Worm (Caenorhabditis elegans) whole organism, young adult: ENCODE measurements around the gene D1025.1.

ENCODE experiments used
- B0035.1 ChIP-seq: sonication (generic microtip); optimal IDR thresholded peaks from 2 replicates; lab custom pipeline; 2016; ENCODE audit warnings: missing genetic modification characterization, mild to moderate bottlenecking, missing compliant biosample characterization, missing genotype, missing genetic modification reagents
- B0261.1 ChIP-seq: sonication (generic microtip); optimal IDR thresholded peaks from 2 replicates; lab custom pipeline; 2016; ENCODE audit warnings: mild to moderate bottlenecking, missing genetic modification characterization, moderate library complexity, missing compliant biosample characterization
- F23B12.7 ChIP-seq: sonication (generic microtip); optimal IDR thresholded peaks from 2 replicates; lab custom pipeline; 2017; ENCODE audit warnings: missing genetic modification characterization, mild to moderate bottlenecking, missing compliant biosample characterization, antibody characterized with exemption, moderate library complexity; ENCODE audit not compliant: insufficient read depth
- F49E8.2 ChIP-seq: sonication (generic microtip); optimal IDR thresholded peaks from 3 replicates; lab custom pipeline; 2017; ENCODE audit warnings: missing genetic modification characterization, mild to moderate bottlenecking, missing compliant biosample characterization, antibody characterized with exemption, moderate library complexity; ENCODE audit not compliant: insufficient read depth
- F57C9.4 ChIP-seq: sonication (generic microtip); optimal IDR thresholded peaks from 2 replicates; lab custom pipeline; 2017; ENCODE audit warnings: mild to moderate bottlenecking, missing genetic modification characterization, missing compliant biosample characterization
- K11D2.4 ChIP-seq: fragments of 200-800 bp; sonication (Bioruptor generic); IDR thresholded peaks from 2 replicates; pipeline ENCODE4 v1.3.6; 2022; ENCODE audit warnings: missing genetic modification reagents, missing genetic modification characterization, missing compliant biosample characterization
- T26A5.8 ChIP-seq: sonication (generic microtip); optimal IDR thresholded peaks from 2 replicates; lab custom pipeline; 2016; ENCODE audit warnings: missing genetic modification characterization, missing compliant biosample characterization
- Y56A3A.18 ChIP-seq: fragments of 200-800 bp; sonication (Bioruptor generic); IDR thresholded peaks from 2 replicates; pipeline ENCODE4 v1.3.6; 2022; ENCODE audit warnings: missing genetic modification reagents, missing genetic modification characterization, missing compliant biosample characterization
- Y67H2A.10 ChIP-seq: fragments of 200-800 bp; sonication (Bioruptor generic); conservative IDR thresholded peaks from 2 replicates; pipeline ENCODE4 v1.3.6; 2022; ENCODE audit warnings: missing genetic modification reagents, missing genetic modification characterization, missing compliant biosample characterization
- Y79H2A.3 ChIP-seq: fragments of 200-800 bp; sonication (Bioruptor generic); conservative IDR thresholded peaks from 2 replicates; pipeline ENCODE4 v1.3.6; 2022; ENCODE audit warnings: missing genetic modification reagents, missing genetic modification characterization, missing compliant biosample characterization
- aptf-2 ChIP-seq: fragments of 200-800 bp; sonication (Bioruptor generic); conservative IDR thresholded peaks from 2 replicates; pipeline ENCODE4 v1.3.6; 2022; ENCODE audit warnings: missing genetic modification reagents, missing genetic modification characterization, missing compliant biosample characterization
- aptf-3 ChIP-seq: fragments of 200-800 bp; sonication (Bioruptor generic); IDR thresholded peaks from 2 replicates; pipeline ENCODE4 v1.3.6; 2022; ENCODE audit warnings: missing genetic modification characterization, missing compliant biosample characterization
- atf-7 ChIP-seq: sonication (generic microtip); optimal IDR thresholded peaks from 2 replicates; lab custom pipeline; 2017; ENCODE audit warnings: mild to moderate bottlenecking, missing genetic modification characterization, missing compliant biosample characterization
- attf-6 ChIP-seq: fragments of 200-800 bp; sonication (Bioruptor generic); IDR thresholded peaks from 2 replicates; pipeline ENCODE4 v1.3.6; 2022; ENCODE audit warnings: missing genetic modification reagents, missing genetic modification characterization, missing compliant biosample characterization
- bed-2 ChIP-seq: fragments of 200-800 bp; sonication (Bioruptor generic); IDR thresholded peaks from 2 replicates; pipeline ENCODE4 v1.3.6; 2022; ENCODE audit warnings: missing genetic modification reagents, missing genetic modification characterization, missing compliant biosample characterization
- cebp-1 ChIP-seq, 2 experiments: fragments of 200-800 bp in 1 of 2; sonication (Bioruptor generic) in 1 of 2; sonication (generic microtip) in 1 of 2; IDR thresholded peaks in 1 of 2; optimal IDR thresholded peaks in 1 of 2; 2 replicates each; pipeline versions ENCODE4 v1.3.6 to Lab custom; 2017 to 2022; ENCODE audit warnings: missing compliant biosample characterization in 2 of 2, missing genetic modification characterization in 2 of 2, mild to moderate bottlenecking in 1 of 2, missing genetic modification reagents in 1 of 2, moderate library complexity in 1 of 2
- cebp-2 ChIP-seq: fragments of 200-800 bp; sonication (Bioruptor generic); IDR thresholded peaks from 2 replicates; pipeline ENCODE4 v1.3.6; 2022; ENCODE audit warnings: missing genetic modification characterization, missing compliant biosample characterization
- ceh-100 ChIP-seq: fragments of 200-800 bp; sonication (Bioruptor generic); IDR thresholded peaks from 2 replicates; pipeline ENCODE4 v1.3.6; 2022; ENCODE audit warnings: missing genetic modification reagents, missing genetic modification characterization, missing compliant biosample characterization
- ceh-27 ChIP-seq: fragments of 200-800 bp; sonication (Bioruptor generic); optimal IDR thresholded peaks from 2 replicates; lab custom pipeline; 2018; ENCODE audit warnings: mild to moderate bottlenecking, missing genetic modification characterization, moderate library complexity, missing compliant biosample characterization
- ceh-40 ChIP-seq: fragments of 200-800 bp; sonication (Bioruptor generic); IDR thresholded peaks from 2 replicates; pipeline ENCODE4 v1.3.6; 2022; ENCODE audit warnings: missing genetic modification characterization, missing compliant biosample characterization
- ceh-79 ChIP-seq: sonication (generic microtip); optimal IDR thresholded peaks from 2 replicates; lab custom pipeline; 2017; ENCODE audit warnings: mild to moderate bottlenecking, missing genetic modification characterization, missing compliant biosample characterization
- dox-1 ChIP-seq: fragments of 200-800 bp; sonication (Bioruptor generic); IDR thresholded peaks from 2 replicates; pipeline ENCODE4 v1.3.6; 2022; ENCODE audit warnings: missing genetic modification reagents, missing genetic modification characterization, missing compliant biosample characterization
- efl-1 ChIP-seq: fragments of 150-350 bp; optimal IDR thresholded peaks from 2 replicates; lab custom pipeline; 2014; ENCODE audit warnings: missing biosample characterization, missing genetic modification reagents, missing genetic modification characterization
- egl-44 ChIP-seq: fragments of 200-800 bp; sonication (Bioruptor generic); IDR thresholded peaks from 2 replicates; pipeline ENCODE4 v1.3.6; 2022; ENCODE audit warnings: missing genetic modification reagents, missing genetic modification characterization, missing compliant biosample characterization
- ekl-4 ChIP-seq: fragments of 200-800 bp; sonication (Bioruptor generic); IDR thresholded peaks from 2 replicates; pipeline ENCODE4 v1.3.6; 2022; ENCODE audit warnings: missing genetic modification reagents, missing genetic modification characterization, missing compliant biosample characterization
- him-1 ChIP-seq: sonication (generic microtip); optimal IDR thresholded peaks from 2 replicates; lab custom pipeline; 2016; ENCODE audit warnings: missing genotype, missing genetic modification reagents, missing genetic modification characterization, missing compliant biosample characterization
- hmg-1.2 ChIP-seq: fragments of 200-800 bp; sonication (Bioruptor generic); IDR thresholded peaks from 2 replicates; pipeline ENCODE4 v1.3.6; 2022; ENCODE audit warnings: missing genetic modification reagents, missing genetic modification characterization, missing compliant biosample characterization
- hmg-20 ChIP-seq: fragments of 200-800 bp; sonication (Bioruptor generic); IDR thresholded peaks from 2 replicates; pipeline ENCODE4 v1.3.6; 2022; ENCODE audit warnings: missing genetic modification reagents, missing genetic modification characterization, missing compliant biosample characterization
- let-526 ChIP-seq: fragments of 200-800 bp; sonication (Bioruptor generic); IDR thresholded peaks from 2 replicates; pipeline ENCODE4 v1.3.6; 2022; ENCODE audit warnings: missing genetic modification reagents, missing genetic modification characterization, missing compliant biosample characterization
- lin-26 ChIP-seq: fragments of 200-800 bp; sonication (Bioruptor generic); IDR thresholded peaks from 2 replicates; pipeline ENCODE4 v1.3.6; 2022; ENCODE audit warnings: missing genetic modification reagents, missing genetic modification characterization, missing compliant biosample characterization
- lir-1 ChIP-seq: fragments of 200-800 bp; sonication (Bioruptor generic); conservative IDR thresholded peaks from 2 replicates; pipeline ENCODE4 v1.3.6; 2022; ENCODE audit warnings: missing genetic modification reagents, missing genetic modification characterization, missing compliant biosample characterization
- madf-10 ChIP-seq: sonication (generic microtip); optimal IDR thresholded peaks from 2 replicates; lab custom pipeline; 2016; ENCODE audit warnings: mild to moderate bottlenecking, missing genetic modification characterization, missing compliant biosample characterization
- mes-4 ChIP-seq: sonication (generic microtip); optimal IDR thresholded peaks from 2 replicates; lab custom pipeline; 2016; ENCODE audit warnings: missing genotype, missing genetic modification characterization, missing compliant biosample characterization
- mxl-1 ChIP-seq: sonication (generic microtip); optimal IDR thresholded peaks from 2 replicates; lab custom pipeline; 2016; ENCODE audit warnings: missing genetic modification characterization, missing compliant biosample characterization
- nhr-90 ChIP-seq: sonication (generic microtip); optimal IDR thresholded peaks from 2 replicates; lab custom pipeline; 2016; ENCODE audit warnings: missing genotype, mild to moderate bottlenecking, missing genetic modification characterization, missing compliant biosample characterization
- pbrm-1 ChIP-seq: fragments of 200-800 bp; sonication (Bioruptor generic); IDR thresholded peaks from 2 replicates; pipeline ENCODE4 v1.3.6; 2022; ENCODE audit warnings: missing genetic modification reagents, missing genetic modification characterization, missing compliant biosample characterization
- pha-4 ChIP-seq: fragments of 150-350 bp; sonication (generic microtip); optimal IDR thresholded peaks from 2 replicates; lab custom pipeline; 2014; ENCODE audit warnings: missing biosample characterization, missing genetic modification reagents, missing genetic modification characterization
- rec-8 ChIP-seq, 2 experiments: sonication (generic microtip); optimal IDR thresholded peaks; 2 replicates each; lab custom pipeline; 2016; ENCODE audit warnings: mild to moderate bottlenecking in 2 of 2, missing genetic modification characterization in 2 of 2, missing genetic modification reagents in 2 of 2, missing genotype in 2 of 2, missing biosample characterization in 1 of 2, missing compliant biosample characterization in 1 of 2, moderate library complexity in 1 of 2
- rpc-1 ChIP-seq, 2 experiments: fragments of 150-350 bp in 1 of 2; sonication (generic microtip) in 1 of 2; optimal IDR thresholded peaks; 2 replicates each; lab custom pipeline; 2014 to 2018; ENCODE audit warnings: missing biosample characterization in 1 of 2, missing genetic modification characterization in 1 of 2, missing genetic modification reagents in 1 of 2, missing genotype in 1 of 2
- sea-2 ChIP-seq: fragments of 200-800 bp; sonication (Bioruptor generic); IDR thresholded peaks from 2 replicates; pipeline ENCODE4 v1.3.6; 2022; ENCODE audit warnings: missing genetic modification characterization, missing compliant biosample characterization
- snpc-1.1 ChIP-seq: sonication (generic microtip); optimal IDR thresholded peaks from 2 replicates; lab custom pipeline; 2017; ENCODE audit warnings: missing genetic modification characterization, mild to moderate bottlenecking, missing compliant biosample characterization, antibody characterized with exemption, moderate library complexity, missing genotype, missing genetic modification reagents; ENCODE audit not compliant: insufficient read depth
- snpc-3.4 ChIP-seq: sonication (generic microtip); optimal IDR thresholded peaks from 2 replicates; lab custom pipeline; 2017; ENCODE audit warnings: missing genetic modification characterization, mild to moderate bottlenecking, missing compliant biosample characterization, antibody characterized with exemption, moderate library complexity, missing genotype, missing genetic modification reagents
- tbp1 ChIP-seq: fragments of 200-800 bp; sonication (Bioruptor generic); optimal IDR thresholded peaks from 2 replicates; lab custom pipeline; 2018; ENCODE audit warnings: mild to moderate bottlenecking, missing genetic modification characterization, missing compliant biosample characterization
- ztf-18 ChIP-seq: sonication (generic microtip); optimal IDR thresholded peaks from 2 replicates; lab custom pipeline; 2016; ENCODE audit warnings: missing genotype, mild to moderate bottlenecking, missing genetic modification characterization, missing compliant biosample characterization
- ztf-22 ChIP-seq: fragments of 200-800 bp; sonication (Bioruptor generic); optimal IDR thresholded peaks from 2 replicates; lab custom pipeline; 2018; ENCODE audit warnings: mild to moderate bottlenecking, missing genetic modification characterization, moderate library complexity, missing compliant biosample characterization
- ztf-25 ChIP-seq: fragments of 200-800 bp; sonication (Bioruptor generic); IDR thresholded peaks from 2 replicates; pipeline ENCODE4 v1.3.6; 2022; ENCODE audit warnings: missing genetic modification reagents, missing genetic modification characterization, missing compliant biosample characterization

Gene D1025.1

ce11 chrX:14476625-14477257, 43.8 kb upstream of the D1025.1 start (continued):
- TF ChIP-seq sea-2 (GFP tag; lab: Robert Waterston, UW) (no peak), Y67H2A.10 (GFP tag; lab: Robert Waterston, UW) (no peak), snpc-1.1 (tag; lab: Kevin White, UChicago) (no peak), Y79H2A.3 (GFP tag; lab: Robert Waterston, UW) (no peak), pha-4 (tag; lab: Kevin White, UChicago) (peak; percentile 6), nhr-90 (peak; percentile 64), aptf-2 (GFP tag; lab: Robert Waterston, UW) (no peak), him-1 (no peak), attf-6 (GFP tag; lab: Robert Waterston, UW) (no peak), F57C9.4 (tag; lab: Kevin White, UChicago) (no peak), ceh-79 (tag; lab: Kevin White, UChicago) (no peak), B0035.1 (no peak), efl-1 (no peak), cebp-2 (GFP tag; lab: Robert Waterston, UW) (peak; percentile 69; the same call in 1 of the 2 replicates), ceh-40 (GFP tag; lab: Robert Waterston, UW) (peak; percentile 79), B0261.1 (tag; lab: Kevin White, UChicago) (peak; percentile 67), dox-1 (GFP tag; lab: Robert Waterston, UW) (no peak; the same call in 1 of the 2 replicates), ztf-22 (no peak), lir-1 (GFP tag; lab: Robert Waterston, UW) (no peak), ceh-27 (no peak), tbp1 (GFP tag; lab: Kevin White, UChicago) (peak; percentile 76), T26A5.8 (tag; lab: Kevin White, UChicago) (no peak), rpc-1 (optimal IDR thresholded peaks at IDR 0.05; lab: Kevin White, UChicago) (peak; percentile 65), rpc-1 (tag; optimal IDR thresholded peaks at IDR 0.05; lab: Kevin White, UChicago) (peak; percentile 55), mxl-1 (tag; lab: Kevin White, UChicago) (no peak), cebp-1 (GFP tag; IDR thresholded peaks at IDR 0.05; lab: Robert Waterston, UW) (peak; percentile 99), cebp-1 (tag; optimal IDR thresholded peaks at IDR 0.05; lab: Kevin White, UChicago) (peak; percentile 100), ztf-18 (tag; lab: Kevin White, UChicago) (peak; percentile 39), ceh-100 (GFP tag; lab: Robert Waterston, UW) (no peak), hmg-1.2 (peak; percentile 59), let-526 (GFP tag; lab: Robert Waterston, UW) (no peak), aptf-3 (GFP tag; lab: Robert Waterston, UW) (no peak), snpc-3.4 (peak; percentile 4), madf-10 (tag; lab: Kevin White, UChicago) (no peak), lin-26 (peak; percentile 63), Y56A3A.18 (GFP tag; lab: Robert Waterston, UW) (peak; percentile 60; the same call in 1 of the 2 replicates), atf-7 (tag; lab: Kevin White, UChicago) (peak; percentile 51), mes-4 (tag; lab: Kevin White, UChicago) (no peak), ekl-4 (GFP tag; lab: Robert Waterston, UW) (peak; percentile 25; the same call in 1 of the 2 replicates), ztf-25 (GFP tag; lab: Robert Waterston, UW) (no peak), egl-44 (GFP tag; lab: Robert Waterston, UW) (peak; percentile 28; the same call in 1 of the 2 replicates), hmg-20 (GFP tag; lab: Robert Waterston, UW) (0 out of 2 replicates have a peak, but pooled peaks have one; percentile 17), F23B12.7 (tag; lab: Kevin White, UChicago) (no peak), bed-2 (GFP tag; lab: Robert Waterston, UW) (no peak), pbrm-1 (peak; percentile 73), rec-8 (tag; optimal IDR thresholded peaks at IDR 0.05; lab: Kevin White, UChicago) (peak in 1 of 2 experiments; percentile 22), K11D2.4 (GFP tag; lab: Robert Waterston, UW) (peak; percentile 53; the same call in 1 of the 2 replicates), F49E8.2 (tag; lab: Kevin White, UChicago) (no peak)
